Worm (Caenorhabditis elegans) whole organism, midembryonic: Measurements from ENCODE around the gene Y47G7B.2.

ENCODE experiments used
- T22C8.4 ChIP-seq: fragments of 200-800 bp; sonication (Bioruptor generic); IDR thresholded peaks from 2 replicates; pipeline ENCODE4 v1.3.6; 2022; ENCODE audit warnings: missing genetic modification characterization, missing compliant biosample characterization
- cog-1 ChIP-seq: sonication (generic microtip); optimal IDR thresholded peaks from 2 replicates; lab custom pipeline; 2016; ENCODE audit warnings: missing genetic modification characterization, missing compliant biosample characterization
- flt-1 ChIP-seq: fragments of 200-800 bp; sonication (Bioruptor generic); IDR thresholded peaks from 2 replicates; pipeline ENCODE4 v1.3.6; 2022; ENCODE audit warnings: missing genetic modification characterization, missing compliant biosample characterization
- klf-2 ChIP-seq: fragments of 200-800 bp; sonication (Bioruptor generic); conservative IDR thresholded peaks from 2 replicates; pipeline ENCODE4 v1.3.6; 2022; ENCODE audit warnings: missing genetic modification reagents, missing genetic modification characterization, missing compliant biosample characterization
- med-1 ChIP-seq: sonication (generic microtip); optimal IDR thresholded peaks from 2 replicates; lab custom pipeline; 2017; ENCODE audit warnings: missing genetic modification characterization, mild to moderate bottlenecking, missing compliant biosample characterization, antibody characterized with exemption, missing genetic modification reagents; ENCODE audit not compliant: insufficient read depth
- ref-1 ChIP-seq: fragments of 200-800 bp; sonication (Bioruptor generic); conservative IDR thresholded peaks from 2 replicates; pipeline ENCODE4 v1.3.6; 2022; ENCODE audit warnings: missing genetic modification reagents, missing genetic modification characterization, missing compliant biosample characterization
- tab-1 ChIP-seq: fragments of 200-800 bp; sonication (Bioruptor generic); IDR thresholded peaks from 2 replicates; pipeline ENCODE4 v1.3.6; 2022; ENCODE audit warnings: missing genetic modification characterization, missing compliant biosample characterization
- ztf-23 ChIP-seq: fragments of 200-800 bp; sonication (Bioruptor generic); IDR thresholded peaks from 2 replicates; pipeline ENCODE4 v1.3.6; 2022; ENCODE audit warnings: missing genetic modification reagents, missing genetic modification characterization, missing compliant biosample characterization
- ztf-29 ChIP-seq: fragments of 200-800 bp; sonication (Bioruptor generic); IDR thresholded peaks from 2 replicates; pipeline ENCODE4 v1.3.6; 2022; ENCODE audit warnings: missing genetic modification reagents, missing genetic modification characterization, missing compliant biosample characterization

Y47G7B.2 gene

ce11 chrII:2725561-2725960 is 17.7 kb upstream of the Y47G7B.2 start, which contains the start of the genes T05A8.11 and nep-2:
Gene T05A8.11, minus strand, starts transcription at chrII:2725661.
Gene nep-2, minus strand, starts transcription at chrII:2725752.
- TF ChIP-seq med-1 (no peak), T22C8.4 (GFP tag; lab: Robert Waterston, UW) (no peak), tab-1 (GFP tag; lab: Robert Waterston, UW) (no peak), ref-1 (GFP tag; lab: Robert Waterston, UW) (no peak), ztf-29 (no peak), klf-2 (no peak), ztf-23 (no peak), cog-1 (tag; lab: Kevin White, UChicago) (no peak), flt-1 (no peak)

- no peak for TF ChIP-seq ztf-29
- TF ChIP-seq flt-1: no peak
- TF ChIP-seq T22C8.4 (GFP tag; lab: Robert Waterston, UW): no peak
- no peak for TF ChIP-seq cog-1 (tag; lab: Kevin White, UChicago)
- no peak for TF ChIP-seq ztf-23
- no peak for TF ChIP-seq ref-1 (GFP tag; lab: Robert Waterston, UW)
- no peak for TF ChIP-seq klf-2
- no peak for TF ChIP-seq med-1
- TF ChIP-seq tab-1 (GFP tag; lab: Robert Waterston, UW): no peak
Measured at ce11 chrII:2721992-2722391, 14.2 kb upstream of the Y47G7B.2 start.

- TF ChIP-seq tab-1 (GFP tag; lab: Robert Waterston, UW): no peak
- TF ChIP-seq ref-1 (GFP tag; lab: Robert Waterston, UW): no peak
- TF ChIP-seq flt-1: no peak
- TF ChIP-seq ztf-23: no peak
- no peak for TF ChIP-seq cog-1 (tag; lab: Kevin White, UChicago)
- no peak for TF ChIP-seq med-1
- TF ChIP-seq ztf-29: no peak
- no peak for TF ChIP-seq klf-2
Measured at ce11 chrII:2719212-2719611, 11.4 kb upstream of the Y47G7B.2 start.

ce11 chrII:2717335-2717734 is 9.5 kb upstream of the Y47G7B.2 start, which contains the start of gene T05A8.3:
Gene T05A8.3, minus strand, starts transcription at chrII:2717435.
- TF ChIP-seq ztf-23: no peak
- no peak for TF ChIP-seq ztf-29

- TF ChIP-seq klf-2: no peak
- TF ChIP-seq flt-1: no peak
- TF ChIP-seq ztf-29: no peak
- TF ChIP-seq T22C8.4 (GFP tag; lab: Robert Waterston, UW): no peak
- TF ChIP-seq med-1: no peak
- TF ChIP-seq cog-1 (tag; lab: Kevin White, UChicago): no peak
- TF ChIP-seq ref-1 (GFP tag; lab: Robert Waterston, UW): no peak
- TF ChIP-seq tab-1 (GFP tag; lab: Robert Waterston, UW): no peak
- TF ChIP-seq ztf-23: no peak
Measured at ce11 chrII:2710919-2711318, 3.1 kb upstream of the Y47G7B.2 start, which contains the start of gene T05A8.2. Gene T05A8.2, minus strand, starts transcription at chrII:2711019.

- no peak for TF ChIP-seq flt-1
- no peak for TF ChIP-seq klf-2
- TF ChIP-seq ztf-23: no peak
- TF ChIP-seq ref-1 (GFP tag; lab: Robert Waterston, UW): no peak
- TF ChIP-seq T22C8.4 (GFP tag; lab: Robert Waterston, UW): no peak
- TF ChIP-seq ztf-29: no peak
- no peak for TF ChIP-seq tab-1 (GFP tag; lab: Robert Waterston, UW)
Measured at ce11 chrII:2709942-2710341, 2.1 kb upstream of the Y47G7B.2 start, which contains the start of gene T05A8.1. Gene T05A8.1, minus strand, starts transcription at chrII:2710042.

ce11 chrII:2705200-2705599 is 2.6 kb downstream of the Y47G7B.2 start, which contains the start of gene srh-128:
Gene srh-128, minus strand, starts transcription at chrII:2705300.
- TF ChIP-seq T22C8.4 (GFP tag; lab: Robert Waterston, UW) (no peak), ref-1 (GFP tag; lab: Robert Waterston, UW) (no peak), ztf-23 (no peak), flt-1 (no peak), klf-2 (no peak), med-1 (no peak)

ce11 chrII:2702757-2703156 is 5.1 kb downstream of the Y47G7B.2 start, which contains the start of gene sri-60:
Gene sri-60, minus strand, starts transcription at chrII:2702857.
- no peak for TF ChIP-seq ref-1 (GFP tag; lab: Robert Waterston, UW)
- no peak for TF ChIP-seq tab-1 (GFP tag; lab: Robert Waterston, UW)
- no peak for TF ChIP-seq flt-1
- TF ChIP-seq klf-2: no peak
- TF ChIP-seq med-1: no peak
- no peak for TF ChIP-seq cog-1 (tag; lab: Kevin White, UChicago)
- TF ChIP-seq ztf-23: no peak
- TF ChIP-seq ztf-29: no peak
- no peak for TF ChIP-seq T22C8.4 (GFP tag; lab: Robert Waterston, UW)

- TF ChIP-seq ztf-29 (no peak), klf-2 (no peak), ref-1 (GFP tag; lab: Robert Waterston, UW) (no peak), flt-1 (no peak)
Measured at ce11 chrII:2700229-2700628, 7.6 kb downstream of the Y47G7B.2 start, which contains the start of gene sri-61. Gene sri-61, minus strand, starts transcription at chrII:2700329.

ce11 chrII:2698378-2698777 is 9.4 kb downstream of the Y47G7B.2 start, which contains the start of gene sri-62:
Gene sri-62, minus strand, starts transcription at chrII:2698478.
- TF ChIP-seq T22C8.4 (GFP tag; lab: Robert Waterston, UW) (no peak), cog-1 (tag; lab: Kevin White, UChicago) (no peak)

- TF ChIP-seq tab-1 (GFP tag; lab: Robert Waterston, UW): no peak
Measured at ce11 chrII:2695079-2695478, 12.7 kb downstream of the Y47G7B.2 start.

ce11 chrII:2692476-2692875 is 15.3 kb downstream of the Y47G7B.2 start, which contains the start of gene set-11:
Gene set-11, minus strand, starts transcription at chrII:2692576.
- no peak for TF ChIP-seq ref-1 (GFP tag; lab: Robert Waterston, UW)
- TF ChIP-seq T22C8.4 (GFP tag; lab: Robert Waterston, UW): no peak
- TF ChIP-seq ztf-23: no peak
- TF ChIP-seq tab-1 (GFP tag; lab: Robert Waterston, UW): no peak
- TF ChIP-seq flt-1: no peak
- TF ChIP-seq cog-1 (tag; lab: Kevin White, UChicago): no peak
- TF ChIP-seq klf-2: no peak
- TF ChIP-seq med-1: no peak
- no peak for TF ChIP-seq ztf-29
